Worm (Caenorhabditis elegans): ENCODE results near the gene apb-1.
"Not testable (repeated sequence)": the region's sequence is repeated elsewhere in the genome, so short reads cannot be mapped to it uniquely, and the experiment has no call there.

DNA sequence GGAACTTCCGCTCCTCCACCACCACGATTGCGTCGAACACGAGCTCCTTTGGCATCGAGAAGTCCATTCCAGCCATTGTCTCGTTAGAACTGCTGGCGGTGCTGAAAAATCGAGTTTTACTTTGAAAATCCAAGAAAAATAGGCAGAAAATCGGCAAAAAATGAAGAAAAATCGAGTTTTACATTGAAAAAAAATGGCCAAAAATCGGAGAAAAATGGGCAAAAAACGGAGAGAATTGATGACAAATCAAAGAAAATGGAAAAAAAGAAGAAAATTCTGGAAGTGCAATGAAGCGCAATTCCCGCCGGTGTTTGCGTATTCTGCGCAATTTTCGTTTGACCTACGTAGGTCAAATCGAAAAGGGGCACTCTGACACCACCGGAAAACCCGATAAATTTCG lies 33.0 kb downstream of the apb-1 start, which contains the start of gene Y54F10AM.11:
- TF ChIP-seq ama-1 (optimal IDR thresholded peaks at IDR 0.05); nhr-12 (tag; optimal IDR thresholded peaks at IDR 0.05); skn-1 (tag; optimal IDR thresholded peaks at IDR 0.05); egl-27 (tag; optimal IDR thresholded peaks at IDR 0.05); elt-1 (tag; optimal IDR thresholded peaks at IDR 0.05); pha-4 (tag; optimal IDR thresholded peaks at IDR 0.05); ceh-16 (tag; optimal IDR thresholded peaks at IDR 0.05); nhr-76 (tag; optimal IDR thresholded peaks at IDR 0.05); nhr-43 (tag; optimal IDR thresholded peaks at IDR 0.05; ENCODE audit: poor library complexity, severe bottlenecking); nhr-25 (tag; optimal IDR thresholded peaks at IDR 0.05); nhr-67 (tag; optimal IDR thresholded peaks at IDR 0.05); elt-3 (tag; optimal IDR thresholded peaks at IDR 0.05): not testable (repeated sequence)
